Worm (Caenorhabditis elegans): ENCODE measurements around the gene tin-9.2.

DNA sequence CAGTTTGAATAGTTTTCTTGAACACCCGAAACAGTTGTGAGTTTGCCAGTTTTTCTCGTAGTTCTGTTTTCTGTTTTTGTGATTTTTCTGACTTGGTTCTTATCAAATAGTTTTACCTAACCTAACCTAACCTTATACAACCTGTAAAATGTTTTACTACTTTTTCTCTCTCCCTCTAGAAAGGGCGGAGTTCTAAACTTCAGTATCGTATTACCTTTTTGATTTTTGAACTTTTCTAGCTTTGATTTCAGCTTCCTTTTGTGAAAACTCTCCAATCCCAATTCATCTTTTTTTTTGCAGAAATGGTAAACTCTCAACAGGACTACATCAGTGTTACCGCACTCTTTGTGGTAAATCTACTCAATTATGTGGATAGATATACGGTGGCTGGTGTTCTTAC lies 12.1 kb upstream of the tin-9.2 start, which contains the start of gene spin-2:
- TF ChIP-seq snpc-4 (tag; optimal IDR thresholded peaks at IDR 0.05) = no peak
- TF ChIP-seq lin-39 (tag; optimal IDR thresholded peaks at IDR 0.05) = no peak
- TF ChIP-seq nhr-77 (tag; optimal IDR thresholded peaks at IDR 0.05) = no peak
- no peak for TF ChIP-seq nhr-25 (tag; optimal IDR thresholded peaks at IDR 0.05)
- TF ChIP-seq daf-12 (tag; optimal IDR thresholded peaks at IDR 0.05) = no peak
